Worm (Caenorhabditis elegans) whole organism, midembryonic: Measurements from ENCODE around the gene dcr-1.

Experiments
- cog-1 ChIP-seq: sonication (generic microtip); optimal IDR thresholded peaks from 2 replicates; lab custom pipeline; 2016; ENCODE audit warnings: missing genetic modification characterization, missing compliant biosample characterization
- med-1 ChIP-seq: sonication (generic microtip); optimal IDR thresholded peaks from 2 replicates; lab custom pipeline; 2017; ENCODE audit warnings: missing genetic modification characterization, mild to moderate bottlenecking, missing compliant biosample characterization, antibody characterized with exemption, missing genetic modification reagents; ENCODE audit not compliant: insufficient read depth
- tab-1 ChIP-seq: fragments of 200-800 bp; sonication (Bioruptor generic); IDR thresholded peaks from 2 replicates; pipeline ENCODE4 v1.3.6; 2022; ENCODE audit warnings: missing genetic modification characterization, missing compliant biosample characterization
- ztf-29 ChIP-seq: fragments of 200-800 bp; sonication (Bioruptor generic); IDR thresholded peaks from 2 replicates; pipeline ENCODE4 v1.3.6; 2022; ENCODE audit warnings: missing genetic modification reagents, missing genetic modification characterization, missing compliant biosample characterization

DNA sequence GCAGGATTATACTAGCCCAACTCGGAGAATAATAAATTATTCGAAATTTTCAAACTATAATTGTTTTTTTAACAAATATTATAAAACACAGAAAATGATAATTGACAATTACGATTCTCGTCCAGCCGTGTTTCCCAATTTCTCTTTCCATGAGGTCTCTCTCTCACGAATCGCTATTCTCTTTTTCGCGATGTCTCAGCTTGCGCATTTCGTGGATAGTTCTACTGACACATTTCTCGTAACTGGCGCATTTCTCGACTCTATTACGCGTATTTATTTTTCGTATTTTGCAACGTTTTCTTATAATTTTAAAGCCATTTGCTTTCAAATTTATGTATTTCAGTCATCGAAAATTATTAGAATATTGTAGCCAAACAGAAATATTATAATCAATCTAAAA lies 36.3 kb downstream of the dcr-1 start:
- TF ChIP-seq ztf-29 (GFP tag; lab: Robert Waterston, UW): peak; percentile 99
- TF ChIP-seq cog-1 (tag; lab: Kevin White, UChicago): peak; percentile 100
- TF ChIP-seq tab-1 (GFP tag; lab: Robert Waterston, UW): peak; percentile 99
- TF ChIP-seq med-1 (GFP tag; lab: Kevin White, UChicago): peak; percentile 73
